Fruit fly (Drosophila melanogaster) whole organism, embryonic: ENCODE results near the gene TotA.

Experiments used
- CG11723 ChIP-seq: fragments of 200-800 bp; sonication (Bioruptor generic); optimal IDR thresholded peaks from 2 replicates; lab custom pipeline; 2017; ENCODE audit warnings: missing biosample characterization, mild to moderate bottlenecking, missing genetic modification characterization
- CG14441 ChIP-seq: fragments of 200-800 bp; sonication (Bioruptor generic); IDR thresholded peaks from 2 replicates; pipeline ENCODE4 v1.3.6; 2022; ENCODE audit warnings: missing biosample characterization, missing genetic modification characterization
- CG6765 ChIP-seq: fragments of 200-800 bp; sonication (Bioruptor generic); optimal IDR thresholded peaks from 3 replicates; lab custom pipeline; 2017; ENCODE audit warnings: missing biosample characterization, mild to moderate bottlenecking, missing genetic modification characterization
- CG9876 ChIP-seq: fragments of 200-800 bp; sonication (Bioruptor generic); optimal IDR thresholded peaks from 2 replicates; lab custom pipeline; 2016; ENCODE audit warnings: missing biosample characterization, missing genetic modification characterization
- Doc3 ChIP-seq: fragments of 200-800 bp; sonication (Bioruptor generic); IDR thresholded peaks from 3 replicates; pipeline ENCODE4 v1.3.6; 2022; ENCODE audit warnings: missing biosample characterization, missing genetic modification characterization; ENCODE audit not compliant: partially characterized antibody
- TFAM ChIP-seq: fragments of 200-800 bp; sonication (Bioruptor generic); optimal IDR thresholded peaks from 2 replicates; lab custom pipeline; 2017; ENCODE audit warnings: missing biosample characterization, missing genetic modification characterization, inconsistent platforms
- esg ChIP-seq: fragments of 200-800 bp; sonication (Bioruptor generic); conservative IDR thresholded peaks from 2 replicates; pipeline ENCODE4 v1.3.6; 2022; ENCODE audit warnings: missing biosample characterization, missing genetic modification characterization
- pzg ChIP-seq: fragments of 200-800 bp; sonication (Bioruptor generic); optimal IDR thresholded peaks from 3 replicates; lab custom pipeline; 2018; ENCODE audit warnings: missing biosample characterization, mild to moderate bottlenecking, missing genetic modification characterization, moderate library complexity

- no peak for TF ChIP-seq CG6765
- TF ChIP-seq esg = no peak
- no peak for TF ChIP-seq CG11723 (GFP tag; lab: Kevin White, UChicago)
- no peak for TF ChIP-seq CG14441 (GFP tag; lab: Robert Waterston, UW)
- TF ChIP-seq CG9876 (GFP tag; lab: Kevin White, UChicago) = no peak
- no peak for TF ChIP-seq TFAM (GFP tag; lab: Kevin White, UChicago)
- no peak for TF ChIP-seq Doc3
- TF ChIP-seq pzg = no peak
Measured at dm6 chr3R:20908641-20909040, 37.8 kb downstream of the TotA start.
